Fruit fly (Drosophila melanogaster) whole organism, embryonic: ENCODE measurements around the gene CG8870.
A peak's percentile ranks its signal among the peaks of the same experiment; 100 is the strongest.

Experiments used
- B-H2 ChIP-seq: fragments of 200-800 bp; sonication (Bioruptor generic); optimal IDR thresholded peaks from 2 replicates; lab custom pipeline; 2018; ENCODE audit warnings: missing biosample characterization, mild to moderate bottlenecking, missing genetic modification characterization
- Bteb2 ChIP-seq: fragments of 200-800 bp; sonication (Bioruptor generic); optimal IDR thresholded peaks from 2 replicates; lab custom pipeline; 2016; ENCODE audit warnings: missing biosample characterization, missing genetic modification characterization
- CG10959 ChIP-seq: fragments of 200-800 bp; sonication (Bioruptor generic); IDR thresholded peaks from 2 replicates; pipeline ENCODE4 v1.3.6; 2022; ENCODE audit warnings: missing biosample characterization, missing genetic modification characterization
- CG12104 ChIP-seq: fragments of 200-800 bp; sonication (Bioruptor generic); optimal IDR thresholded peaks from 3 replicates; lab custom pipeline; 2016; ENCODE audit warnings: missing biosample characterization, missing genetic modification characterization
- CG12942 ChIP-seq: fragments of 200-800 bp; sonication (Bioruptor generic); optimal IDR thresholded peaks from 3 replicates; lab custom pipeline; 2016; ENCODE audit warnings: missing biosample characterization, missing genetic modification characterization
- CG13287 ChIP-seq: fragments of 200-800 bp; sonication (Bioruptor generic); IDR thresholded peaks from 2 replicates; pipeline ENCODE4 v1.3.6; 2022; ENCODE audit warnings: missing biosample characterization, missing genetic modification characterization; ENCODE audit not compliant: partially characterized antibody
- CG13894 ChIP-seq: fragments of 200-800 bp; sonication (Bioruptor generic); optimal IDR thresholded peaks from 3 replicates; lab custom pipeline; 2018; ENCODE audit warnings: missing biosample characterization, mild to moderate bottlenecking, missing genetic modification characterization, moderate library complexity
- CG14014 ChIP-seq: fragments of 200-800 bp; sonication (Bioruptor generic); IDR thresholded peaks from 2 replicates; pipeline ENCODE4 v1.3.6; 2022; ENCODE audit warnings: missing biosample characterization, missing genetic modification characterization
- CG15011 ChIP-seq: fragments of 200-800 bp; sonication (Bioruptor generic); optimal IDR thresholded peaks from 3 replicates; lab custom pipeline; 2018; ENCODE audit warnings: missing biosample characterization, mild to moderate bottlenecking, missing genetic modification characterization
- CG1602 ChIP-seq: fragments of 200-800 bp; sonication (Bioruptor generic); optimal IDR thresholded peaks from 3 replicates; lab custom pipeline; 2016; ENCODE audit warnings: missing biosample characterization, missing genetic modification characterization
- CG18262 ChIP-seq: fragments of 200-800 bp; optimal IDR thresholded peaks from 3 replicates; lab custom pipeline; 2019; ENCODE audit warnings: missing biosample characterization, mild to moderate bottlenecking, missing genetic modification characterization, moderate library complexity
- CG33213 ChIP-seq: fragments of 200-800 bp; sonication (Bioruptor generic); optimal IDR thresholded peaks from 3 replicates; lab custom pipeline; 2016; ENCODE audit warnings: missing biosample characterization, missing genetic modification characterization
- CG6272 ChIP-seq: fragments of 200-800 bp; sonication (Bioruptor generic); IDR thresholded peaks from 2 replicates; pipeline ENCODE4 v1.3.6; 2022; ENCODE audit warnings: missing biosample characterization, missing genetic modification characterization
- CG6791 ChIP-seq: fragments of 200-800 bp; sonication (Bioruptor generic); IDR thresholded peaks from 3 replicates; pipeline ENCODE4 v1.3.6; 2022; ENCODE audit warnings: missing biosample characterization, missing genetic modification characterization; ENCODE audit not compliant: partially characterized antibody
- CG7786 ChIP-seq: fragments of 200-800 bp; sonication (Bioruptor generic); optimal IDR thresholded peaks from 2 replicates; lab custom pipeline; 2016; ENCODE audit warnings: missing biosample characterization, missing genetic modification characterization
- CG8924 ChIP-seq: fragments of 200-800 bp; optimal IDR thresholded peaks from 3 replicates; lab custom pipeline; 2019; ENCODE audit warnings: missing biosample characterization, mild to moderate bottlenecking, missing genetic modification characterization, moderate library complexity
- Dp ChIP-seq: fragments of 200-800 bp; sonication (Bioruptor generic); optimal IDR thresholded peaks from 2 replicates; lab custom pipeline; 2018; ENCODE audit warnings: missing biosample characterization, mild to moderate bottlenecking, missing genetic modification characterization, moderate library complexity
- ERR ChIP-seq: fragments of 200-800 bp; sonication (Bioruptor generic); optimal IDR thresholded peaks from 2 replicates; lab custom pipeline; 2016; ENCODE audit warnings: missing biosample characterization, missing genetic modification characterization
- Eip74EF ChIP-seq, 2 experiments: fragments of 200-800 bp in 1 of 2; fragments of >200 bp in 1 of 2; sonication (Bioruptor generic) in 1 of 2; optimal IDR thresholded peaks; 2 replicates each; lab custom pipeline; 2017 to 2019; ENCODE audit warnings: missing biosample characterization in 2 of 2, missing genetic modification characterization in 2 of 2, mild to moderate bottlenecking in 1 of 2, moderate library complexity in 1 of 2
- HmgD ChIP-seq: fragments of 200-800 bp; sonication (Bioruptor generic); optimal IDR thresholded peaks from 3 replicates; lab custom pipeline; 2016; ENCODE audit warnings: missing biosample characterization, missing genetic modification characterization
- Hr39 ChIP-seq: fragments of >200 bp; optimal IDR thresholded peaks from 2 replicates; lab custom pipeline; 2017
- Hsf ChIP-seq: fragments of 200-800 bp; sonication (Bioruptor generic); optimal IDR thresholded peaks from 3 replicates; lab custom pipeline; 2016; ENCODE audit warnings: missing biosample characterization, missing genetic modification characterization
- Kr ChIP-seq: fragments of 200-800 bp; sonication (Bioruptor generic); optimal IDR thresholded peaks from 2 replicates; lab custom pipeline; 2017; ENCODE audit warnings: missing biosample characterization, mild to moderate bottlenecking, missing genetic modification characterization
- NC2β ChIP-seq: fragments of 200-800 bp; sonication (Bioruptor generic); optimal IDR thresholded peaks from 2 replicates; lab custom pipeline; 2016; ENCODE audit warnings: missing biosample characterization, missing genetic modification characterization
- NFAT ChIP-seq: fragments of 200-800 bp; sonication (Bioruptor generic); IDR thresholded peaks from 2 replicates; pipeline ENCODE4 v1.3.6; 2022; ENCODE audit warnings: missing biosample characterization, missing genetic modification characterization
- Nf-YB ChIP-seq: fragments of 200-800 bp; sonication (Bioruptor generic); optimal IDR thresholded peaks from 3 replicates; lab custom pipeline; 2019; ENCODE audit warnings: missing biosample characterization, mild to moderate bottlenecking, missing genetic modification characterization, moderate library complexity
- Rfx ChIP-seq: fragments of 200-800 bp; sonication (Bioruptor generic); IDR thresholded peaks from 2 replicates; pipeline ENCODE4 v1.3.6; 2022; ENCODE audit warnings: missing biosample characterization, missing genetic modification characterization
- bbx ChIP-seq: fragments of 200-800 bp; sonication (Bioruptor generic); IDR thresholded peaks from 2 replicates; pipeline ENCODE4 v1.3.6; 2022; ENCODE audit warnings: missing biosample characterization, missing genetic modification characterization; ENCODE audit not compliant: partially characterized antibody
- br ChIP-seq: fragments of >200 bp; optimal IDR thresholded peaks from 2 replicates; lab custom pipeline; 2017
- bsh ChIP-seq, 2 experiments: fragments of 200-800 bp; sonication (Bioruptor generic); optimal IDR thresholded peaks; 2 replicates each; lab custom pipeline; 2017 to 2018; ENCODE audit warnings: mild to moderate bottlenecking in 2 of 2, missing biosample characterization in 2 of 2, missing genetic modification characterization in 2 of 2, moderate library complexity in 1 of 2
- cas ChIP-seq: fragments of 200-800 bp; sonication (Bioruptor generic); IDR thresholded peaks from 2 replicates; pipeline ENCODE4 v1.3.6; 2022; ENCODE audit warnings: missing biosample characterization, missing genetic modification characterization
- danr ChIP-seq: fragments of 200-800 bp; sonication (Bioruptor generic); IDR thresholded peaks from 2 replicates; pipeline ENCODE4 v1.3.6; 2022; ENCODE audit warnings: missing biosample characterization, missing genetic modification characterization
- dati ChIP-seq: fragments of 200-800 bp; sonication (Bioruptor generic); IDR thresholded peaks from 2 replicates; pipeline ENCODE4 v1.3.6; 2022; ENCODE audit warnings: missing biosample characterization, missing genetic modification characterization
- dmrt99B ChIP-seq: fragments of 200-800 bp; sonication (Bioruptor generic); optimal IDR thresholded peaks from 2 replicates; lab custom pipeline; 2018; ENCODE audit warnings: missing biosample characterization, mild to moderate bottlenecking, missing genetic modification characterization, moderate library complexity
- dpn ChIP-seq, 2 experiments: fragments of 200-800 bp; sonication (Bioruptor generic); optimal IDR thresholded peaks; 3 replicates each; lab custom pipeline; 2016; ENCODE audit warnings: missing biosample characterization in 2 of 2, missing genetic modification characterization in 2 of 2
- eyg ChIP-seq: fragments of 200-800 bp; sonication (Bioruptor generic); optimal IDR thresholded peaks from 3 replicates; lab custom pipeline; 2016; ENCODE audit warnings: missing biosample characterization, missing genetic modification characterization
- fu2 ChIP-seq: fragments of 200-800 bp; sonication (Bioruptor generic); optimal IDR thresholded peaks from 2 replicates; lab custom pipeline; 2016; ENCODE audit warnings: missing biosample characterization, missing genetic modification characterization
- hkb ChIP-seq, 2 experiments: fragments of 200-800 bp in 1 of 2; fragments of >200 bp in 1 of 2; sonication (Bioruptor generic) in 1 of 2; IDR thresholded peaks in 1 of 2; optimal IDR thresholded peaks in 1 of 2; 2 replicates each; pipeline versions ENCODE4 v1.3.6 to Lab custom; 2017 to 2022; ENCODE audit warnings: missing biosample characterization in 1 of 2, missing genetic modification characterization in 1 of 2
- hth ChIP-seq: fragments of >200 bp; optimal IDR thresholded peaks from 2 replicates; lab custom pipeline; 2017; ENCODE audit warnings: inconsistent platforms
- insv ChIP-seq, 2 experiments: fragments of 200-800 bp; sonication (Bioruptor generic); optimal IDR thresholded peaks; 3 replicates each; lab custom pipeline; 2016 to 2018; ENCODE audit warnings: missing biosample characterization in 2 of 2, missing genetic modification characterization in 2 of 2
- ken ChIP-seq: fragments of 200-800 bp; sonication (Bioruptor generic); IDR thresholded peaks from 3 replicates; pipeline ENCODE4 v1.3.6; 2022; ENCODE audit warnings: missing biosample characterization, missing genetic modification characterization
- lmd ChIP-seq: fragments of 200-800 bp; sonication (Bioruptor generic); IDR thresholded peaks from 2 replicates; pipeline ENCODE4 v1.3.6; 2022; ENCODE audit warnings: missing biosample characterization, missing genetic modification characterization
- nerfin-1 ChIP-seq: fragments of 200-800 bp; sonication (Bioruptor generic); optimal IDR thresholded peaks from 3 replicates; lab custom pipeline; 2019; ENCODE audit warnings: missing biosample characterization, mild to moderate bottlenecking, missing genetic modification characterization, moderate library complexity
- peb ChIP-seq: fragments of 200-800 bp; sonication (Bioruptor generic); IDR thresholded peaks from 2 replicates; pipeline ENCODE4 v1.3.6; 2022; ENCODE audit warnings: missing biosample characterization, missing genetic modification characterization
- run ChIP-seq: fragments of 200-800 bp; sonication (Bioruptor generic); optimal IDR thresholded peaks from 3 replicates; lab custom pipeline; 2018; ENCODE audit warnings: missing biosample characterization, mild to moderate bottlenecking, missing genetic modification characterization
- sd ChIP-seq: fragments of 200-800 bp; sonication (Bioruptor generic); optimal IDR thresholded peaks from 3 replicates; lab custom pipeline; 2018; ENCODE audit warnings: missing biosample characterization, mild to moderate bottlenecking, missing genetic modification characterization, moderate library complexity
- so ChIP-seq: fragments of 200-800 bp; sonication (Bioruptor generic); IDR thresholded peaks from 3 replicates; pipeline ENCODE4 v1.3.6; 2022; ENCODE audit warnings: missing biosample characterization, missing genetic modification characterization
- sug ChIP-seq: fragments of 200-800 bp; optimal IDR thresholded peaks from 2 replicates; lab custom pipeline; 2019; ENCODE audit warnings: missing biosample characterization, mild to moderate bottlenecking, missing genetic modification characterization, moderate library complexity
- tx ChIP-seq: fragments of 200-800 bp; sonication (Bioruptor generic); optimal IDR thresholded peaks from 2 replicates; lab custom pipeline; 2016; ENCODE audit warnings: missing biosample characterization, missing genetic modification characterization
- vnd ChIP-seq: fragments of 200-800 bp; sonication (Bioruptor generic); IDR thresholded peaks from 3 replicates; pipeline ENCODE4 v1.3.6; 2022; ENCODE audit warnings: missing biosample characterization, missing genetic modification characterization; ENCODE audit not compliant: partially characterized antibody
- wek ChIP-seq: fragments of 200-800 bp; sonication (Bioruptor generic); optimal IDR thresholded peaks from 3 replicates; lab custom pipeline; 2018; ENCODE audit warnings: missing biosample characterization, mild to moderate bottlenecking, missing genetic modification characterization, moderate library complexity

CG8870 gene

DNA sequence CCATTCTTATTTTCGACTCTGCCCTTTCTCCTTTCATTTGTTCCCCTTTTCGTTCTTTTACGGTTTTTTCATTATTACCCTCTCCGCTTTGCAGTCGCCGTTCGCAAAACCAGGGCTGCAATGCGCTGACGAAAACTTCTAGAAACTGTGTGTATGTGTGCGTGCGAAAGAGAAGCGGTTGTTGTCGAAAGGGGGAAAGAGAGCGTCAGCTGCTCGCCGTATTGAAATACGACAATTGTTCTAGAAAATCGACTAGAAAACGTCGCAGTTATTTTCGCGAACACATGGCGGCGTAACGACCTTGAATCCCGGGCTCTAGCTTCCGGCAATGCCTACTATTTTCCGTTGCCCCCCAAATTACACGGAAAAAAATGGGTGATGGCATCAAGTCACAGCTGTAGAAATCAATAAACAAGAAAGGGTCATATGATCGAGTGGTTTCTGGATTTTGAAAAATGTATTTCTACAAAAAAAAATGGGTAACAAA is 3.1 kb downstream of the CG8870 start (continued):
- TF ChIP-seq CG15011 (GFP tag; lab: Kevin White, UChicago) (no peak), Rfx (peak; percentile 46; the same call in 1 of the 2 replicates), CG1602 (GFP tag; lab: Kevin White, UChicago) (no peak), dmrt99B (tag; lab: Kevin White, UChicago) (no peak), HmgD (no peak), NFAT (peak; percentile 34; the same call in 1 of the 2 replicates), hkb (optimal IDR thresholded peaks at IDR 0.05; lab: Kevin White, UChicago) (no peak), hkb (GFP tag; IDR thresholded peaks at IDR 0.05; lab: Robert Waterston, UW) (0 out of 2 replicates have a peak, but pooled peaks have one; percentile 6), vnd (no peak), dpn (GFP tag; optimal IDR thresholded peaks at IDR 0.05; lab: Kevin White, UChicago) (peak in 1 of 2 experiments; percentile 22), CG7786 (GFP tag; lab: Kevin White, UChicago) (peak; percentile 7), eyg (GFP tag; lab: Kevin White, UChicago) (peak; percentile 51), tx (GFP tag; lab: Kevin White, UChicago) (no peak), insv (GFP tag; optimal IDR thresholded peaks at IDR 0.05; lab: Kevin White, UChicago) (no peak), sd (no peak), bbx (GFP tag; lab: Robert Waterston, UW) (peak; percentile 52; the same call in 1 of the 2 replicates), NC2β (no peak), nerfin-1 (tag; lab: Kevin White, UChicago) (no peak), CG14014 (GFP tag; lab: Robert Waterston, UW) (peak; percentile 37; the same call in 1 of the 2 replicates), so (GFP tag; lab: Robert Waterston, UW) (no peak), br (lab: Kevin White, UChicago) (no peak), peb (no peak), run (tag; lab: Kevin White, UChicago) (no peak), cas (GFP tag; lab: Robert Waterston, UW) (no peak), Kr (GFP tag; lab: Kevin White, UChicago) (no peak), lmd (GFP tag; lab: Robert Waterston, UW) (no peak; the same call in 1 of the 2 replicates), dati (no peak), Dp (GFP tag; lab: Kevin White, UChicago) (no peak), CG13287 (GFP tag; lab: Robert Waterston, UW) (peak; percentile 31), Bteb2 (peak; percentile 7), Hr39 (no peak), danr (GFP tag; lab: Robert Waterston, UW) (no peak), CG6791 (GFP tag; lab: Robert Waterston, UW) (0 out of 3 replicates have a peak, but pooled peaks have one; percentile 13), CG13894 (tag; lab: Kevin White, UChicago) (no peak), CG12104 (GFP tag; lab: Kevin White, UChicago) (no peak), wek (GFP tag; lab: Kevin White, UChicago) (no peak), ERR (GFP tag; lab: Kevin White, UChicago) (no peak), CG18262 (tag; lab: Kevin White, UChicago) (no peak), sug (no peak), Eip74EF (GFP tag; optimal IDR thresholded peaks at IDR 0.05; lab: Kevin White, UChicago) (no peak), CG33213 (GFP tag; lab: Kevin White, UChicago) (no peak), Hsf (no peak), bsh (GFP tag; optimal IDR thresholded peaks at IDR 0.05; lab: Kevin White, UChicago) (no peak), CG12942 (GFP tag; lab: Kevin White, UChicago) (no peak), hth (no peak), CG6272 (no peak), CG10959 (GFP tag; lab: Robert Waterston, UW) (no peak), B-H2 (GFP tag; lab: Kevin White, UChicago) (no peak), fu2 (peak; percentile 5), ken (no peak), CG8924 (no peak), Nf-YB (GFP tag; lab: Kevin White, UChicago) (no peak)
